Fruit fly (Drosophila melanogaster): ENCODE measurements around the gene Art6.

The Art6 gene

dm6 chr3R:13915646-13916045 lies 30.0 kb downstream of the Art6 start (continued):
- TF ChIP-seq Hr51 (GFP tag; optimal IDR thresholded peaks at IDR 0.05) (peak; percentile 56 to 61), Dll (GFP tag; IDR thresholded peaks at IDR 0.05; ENCODE audit: partially characterized antibody) (no peak), aop (GFP tag; IDR thresholded peaks at IDR 0.05) (no peak), CG32772 (GFP tag; IDR thresholded peaks at IDR 0.05) (peak; percentile 68), CG10462 (GFP tag; optimal IDR thresholded peaks at IDR 0.05) (peak; percentile 54), Camta (GFP tag; optimal IDR thresholded peaks at IDR 0.05) (peak; percentile 39), sr (GFP tag; IDR thresholded peaks at IDR 0.05) (no peak), zfh1 (GFP tag; IDR thresholded peaks at IDR 0.05) (peak; percentile 89), Awh (GFP tag; IDR thresholded peaks at IDR 0.05) (0 out of 2 replicates have a peak, but pooled peaks have one; percentile 19), CG3163 (GFP tag; optimal IDR thresholded peaks at IDR 0.05) (no peak), Gug (GFP tag; IDR thresholded peaks at IDR 0.05) (peak; percentile 73), da (GFP tag; optimal IDR thresholded peaks at IDR 0.05) (no peak), HmgZ (tag; optimal IDR thresholded peaks at IDR 0.05) (peak; percentile 11), CG33213 (GFP tag; optimal IDR thresholded peaks at IDR 0.05) (peak; percentile 26), fru (optimal IDR thresholded peaks at IDR 0.05) (no peak), pb (GFP tag; optimal IDR thresholded peaks at IDR 0.05) (no peak), CG14710 (tag; optimal IDR thresholded peaks at IDR 0.05) (peak; percentile 72), CG3838 (GFP tag; optimal IDR thresholded peaks at IDR 0.05) (peak; percentile 15), nom (GFP tag; optimal IDR thresholded peaks at IDR 0.05) (peak; percentile 69), CG7357 (GFP tag; IDR thresholded peaks at IDR 0.05) (peak; percentile 47; the same call in 1 of the 3 replicates), CG15514 (GFP tag; optimal IDR thresholded peaks at IDR 0.05) (peak; percentile 32), prd (optimal IDR thresholded peaks at IDR 0.05) (no peak), prd (GFP tag; IDR thresholded peaks at IDR 0.05) (peak; percentile 94), mirr (GFP tag; optimal IDR thresholded peaks at IDR 0.05) (no peak), wdn (GFP tag; IDR thresholded peaks at IDR 0.05) (no peak), stc (GFP tag; IDR thresholded peaks at IDR 0.05) (peak; percentile 39; the same call in 1 of the 2 replicates), CG13624 (GFP tag; optimal IDR thresholded peaks at IDR 0.05) (peak; percentile 31), jumu (GFP tag; optimal IDR thresholded peaks at IDR 0.05) (peak; percentile 47), zen2 (GFP tag; IDR thresholded peaks at IDR 0.05; ENCODE audit: partially characterized antibody) (no peak), sim (GFP tag; IDR thresholded peaks at IDR 0.05) (0 out of 2 replicates have a peak, but pooled peaks have one; percentile 46), ab (GFP tag; optimal IDR thresholded peaks at IDR 0.05) (no peak), hbn (GFP tag; IDR thresholded peaks at IDR 0.05; ENCODE audit: partially characterized antibody) (no peak), Atf-2 (GFP tag; optimal IDR thresholded peaks at IDR 0.05) (no peak), CG2889 (GFP tag; IDR thresholded peaks at IDR 0.05) (peak; percentile 41; the same call in 1 of the 3 replicates), CG18476 (GFP tag; optimal IDR thresholded peaks at IDR 0.05) (peak; percentile 15), ranshi (GFP tag; IDR thresholded peaks at IDR 0.05) (peak; percentile 74; the same call in 1 of the 2 replicates), CG12155 (GFP tag; optimal IDR thresholded peaks at IDR 0.05) (peak; percentile 62), slbo (GFP tag; IDR thresholded peaks at IDR 0.05) (peak; percentile 74), insv (GFP tag; optimal IDR thresholded peaks at IDR 0.05) (no peak), Dip2 (GFP tag; IDR thresholded peaks at IDR 0.05) (peak; percentile 30; the same call in 1 of the 2 replicates), CG11456 (GFP tag; IDR thresholded peaks at IDR 0.05) (peak; percentile 84), CG10565 (GFP tag; optimal IDR thresholded peaks at IDR 0.05) (no peak), CG32532 (GFP tag; IDR thresholded peaks at IDR 0.05) (peak; percentile 79), maf-S (GFP tag; optimal IDR thresholded peaks at IDR 0.05) (no peak), CG12659 (GFP tag; optimal IDR thresholded peaks at IDR 0.05) (peak; percentile 51), ewg (GFP tag; optimal IDR thresholded peaks at IDR 0.05) (peak; percentile 45), CG1647 (GFP tag; optimal IDR thresholded peaks at IDR 0.05) (peak; percentile 29), CG8478 (optimal IDR thresholded peaks at IDR 0.05) (no peak), Antp (GFP tag; optimal IDR thresholded peaks at IDR 0.05) (peak; percentile 42), gro (GFP tag; optimal IDR thresholded peaks at IDR 0.05) (peak; percentile 6), cato (GFP tag; optimal IDR thresholded peaks at IDR 0.05; ENCODE audit: borderline replicate concordance) (peak; percentile 50), cad (GFP tag; optimal IDR thresholded peaks at IDR 0.05) (no peak), vvl (GFP tag; IDR thresholded peaks at IDR 0.05) (peak; percentile 89)
